Fruit fly (Drosophila melanogaster) whole organism, embryonic: ENCODE data around the gene IKKbeta.

Experiments
- Abd-B ChIP-seq: fragments of 200-800 bp; sonication (Bioruptor generic); optimal IDR thresholded peaks from 2 replicates; lab custom pipeline; 2018; ENCODE audit warnings: missing biosample characterization, mild to moderate bottlenecking, missing genetic modification characterization, moderate library complexity
- Aef1 ChIP-seq: fragments of 200-800 bp; sonication (Bioruptor generic); IDR thresholded peaks from 3 replicates; pipeline ENCODE4 v1.3.6; 2022; ENCODE audit warnings: missing biosample characterization, missing genetic modification characterization
- Atf3 ChIP-seq: fragments of 200-800 bp; sonication (Bioruptor generic); optimal IDR thresholded peaks from 3 replicates; lab custom pipeline; 2016; ENCODE audit warnings: missing biosample characterization, missing genetic modification characterization
- Blimp-1 ChIP-seq: fragments of 200-800 bp; sonication (Bioruptor generic); optimal IDR thresholded peaks from 3 replicates; lab custom pipeline; 2018; ENCODE audit warnings: missing biosample characterization, missing genetic modification characterization, mild to moderate bottlenecking, moderate library complexity, missing genetic modification reagents
- CG10462 ChIP-seq: fragments of 200-800 bp; sonication (Bioruptor generic); optimal IDR thresholded peaks from 2 replicates; lab custom pipeline; 2016; ENCODE audit warnings: missing biosample characterization, missing genetic modification characterization
- CG11695 ChIP-seq: fragments of 200-800 bp; sonication (Bioruptor generic); IDR thresholded peaks from 3 replicates; pipeline ENCODE4 v1.3.6; 2022; ENCODE audit warnings: missing biosample characterization, missing genetic modification characterization
- CG12104 ChIP-seq: fragments of 200-800 bp; sonication (Bioruptor generic); optimal IDR thresholded peaks from 3 replicates; lab custom pipeline; 2016; ENCODE audit warnings: missing biosample characterization, missing genetic modification characterization
- CG15514 ChIP-seq: fragments of 200-800 bp; sonication (Bioruptor generic); optimal IDR thresholded peaks from 3 replicates; lab custom pipeline; 2017; ENCODE audit warnings: missing biosample characterization, missing genetic modification characterization, mild to moderate bottlenecking, moderate library complexity, missing genetic modification reagents
- CG17186 ChIP-seq: fragments of 200-800 bp; sonication (Bioruptor generic); optimal IDR thresholded peaks from 3 replicates; lab custom pipeline; 2017; ENCODE audit warnings: missing biosample characterization, missing genetic modification reagents, missing genetic modification characterization
- CG17361 ChIP-seq: fragments of 200-800 bp; sonication (Bioruptor generic); IDR thresholded peaks from 3 replicates; pipeline ENCODE4 v1.3.6; 2022; ENCODE audit warnings: missing biosample characterization, missing genetic modification characterization
- CG17385 ChIP-seq: fragments of 200-800 bp; sonication (Bioruptor generic); optimal IDR thresholded peaks from 3 replicates; lab custom pipeline; 2018; ENCODE audit warnings: missing biosample characterization, mild to moderate bottlenecking, missing genetic modification characterization
- CG2889 ChIP-seq: fragments of 200-800 bp; sonication (Bioruptor generic); IDR thresholded peaks from 3 replicates; pipeline ENCODE4 v1.3.6; 2022; ENCODE audit warnings: missing biosample characterization, missing genetic modification characterization
- CG3065 ChIP-seq: fragments of 200-800 bp; sonication (Bioruptor generic); optimal IDR thresholded peaks from 2 replicates; lab custom pipeline; 2016; ENCODE audit warnings: missing biosample characterization, missing genetic modification characterization
- CG33557 ChIP-seq: fragments of 200-800 bp; sonication (Bioruptor generic); optimal IDR thresholded peaks from 2 replicates; lab custom pipeline; 2019; ENCODE audit warnings: missing biosample characterization, mild to moderate bottlenecking, missing genetic modification characterization, moderate library complexity
- CG3407 ChIP-seq: fragments of 200-800 bp; sonication (Bioruptor generic); optimal IDR thresholded peaks from 2 replicates; lab custom pipeline; 2018; ENCODE audit warnings: missing biosample characterization, mild to moderate bottlenecking, missing genetic modification characterization
- CG34224 ChIP-seq: fragments of 200-800 bp; sonication (Bioruptor generic); IDR thresholded peaks from 3 replicates; pipeline ENCODE4 v1.3.6; 2022; ENCODE audit warnings: missing biosample characterization, missing genetic modification characterization; ENCODE audit not compliant: partially characterized antibody
- CG34422 ChIP-seq: fragments of 200-800 bp; sonication (Bioruptor generic); IDR thresholded peaks from 3 replicates; pipeline ENCODE4 v1.3.6; 2022; ENCODE audit warnings: missing biosample characterization, missing genetic modification characterization
- CG6272 ChIP-seq: fragments of 200-800 bp; sonication (Bioruptor generic); IDR thresholded peaks from 2 replicates; pipeline ENCODE4 v1.3.6; 2022; ENCODE audit warnings: missing biosample characterization, missing genetic modification characterization
- CG6689 ChIP-seq: fragments of 200-800 bp; sonication (Bioruptor generic); IDR thresholded peaks from 2 replicates; pipeline ENCODE4 v1.3.6; 2022; ENCODE audit warnings: missing biosample characterization, missing genetic modification characterization
- CG6791 ChIP-seq: fragments of 200-800 bp; sonication (Bioruptor generic); IDR thresholded peaks from 3 replicates; pipeline ENCODE4 v1.3.6; 2022; ENCODE audit warnings: missing biosample characterization, missing genetic modification characterization; ENCODE audit not compliant: partially characterized antibody
- CG7839 ChIP-seq: fragments of 200-800 bp; sonication (Bioruptor generic); optimal IDR thresholded peaks from 3 replicates; lab custom pipeline; 2018; ENCODE audit warnings: missing biosample characterization, mild to moderate bottlenecking, missing genetic modification characterization, moderate library complexity
- CG8281 ChIP-seq: fragments of 200-800 bp; sonication (Bioruptor generic); optimal IDR thresholded peaks from 2 replicates; lab custom pipeline; 2018; ENCODE audit warnings: missing biosample characterization, mild to moderate bottlenecking, missing genetic modification characterization, moderate library complexity
- CG8478 ChIP-seq: fragments of >200 bp; optimal IDR thresholded peaks from 2 replicates; lab custom pipeline; 2018
- CG8944 ChIP-seq: fragments of 200-800 bp; sonication (Bioruptor generic); optimal IDR thresholded peaks from 3 replicates; lab custom pipeline; 2016; ENCODE audit warnings: missing biosample characterization, missing genetic modification characterization
- CG9437 ChIP-seq: fragments of 200-800 bp; sonication (Bioruptor generic); optimal IDR thresholded peaks from 2 replicates; lab custom pipeline; 2018; ENCODE audit warnings: missing biosample characterization, mild to moderate bottlenecking, missing genetic modification characterization
- D ChIP-seq, 2 experiments: fragments of 200-800 bp in 1 of 2; fragments of >200 bp in 1 of 2; sonication (Bioruptor generic) in 1 of 2; optimal IDR thresholded peaks; 2 replicates in 1 of 2; 3 replicates in 1 of 2; lab custom pipeline; 2017; ENCODE audit warnings: mild to moderate bottlenecking in 1 of 2, missing biosample characterization in 1 of 2, missing genetic modification characterization in 1 of 2, missing genetic modification reagents in 1 of 2
- Dip2 ChIP-seq: fragments of 200-800 bp; sonication (Bioruptor generic); IDR thresholded peaks from 2 replicates; pipeline ENCODE4 v1.3.6; 2022; ENCODE audit warnings: missing biosample characterization, missing genetic modification characterization
- Dref ChIP-seq: fragments of 200-800 bp; sonication (Bioruptor generic); IDR thresholded peaks from 2 replicates; pipeline ENCODE4 v1.3.6; 2022; ENCODE audit warnings: missing biosample characterization, missing genetic modification characterization
- HLH4C ChIP-seq: fragments of 200-800 bp; sonication (Bioruptor generic); IDR thresholded peaks from 3 replicates; pipeline ENCODE4 v1.3.6; 2022; ENCODE audit warnings: missing biosample characterization, missing genetic modification characterization; ENCODE audit not compliant: partially characterized antibody
- HLHmδ ChIP-seq: fragments of 200-800 bp; sonication (Bioruptor generic); optimal IDR thresholded peaks from 2 replicates; lab custom pipeline; 2018; ENCODE audit warnings: missing biosample characterization, mild to moderate bottlenecking, missing genetic modification characterization, moderate library complexity
- Hmx ChIP-seq: fragments of 200-800 bp; sonication (Bioruptor generic); optimal IDR thresholded peaks from 2 replicates; lab custom pipeline; 2016; ENCODE audit warnings: missing biosample characterization, missing genetic modification characterization
- Kr ChIP-seq: fragments of 200-800 bp; sonication (Bioruptor generic); optimal IDR thresholded peaks from 2 replicates; lab custom pipeline; 2017; ENCODE audit warnings: missing biosample characterization, mild to moderate bottlenecking, missing genetic modification characterization
- Med ChIP-seq: fragments of 200-800 bp; sonication (Bioruptor generic); peaks from one replicate; lab custom pipeline; 2016; ENCODE audit warnings: missing biosample characterization, missing genetic modification characterization, mild to moderate bottlenecking, inconsistent platforms, moderate library complexity
- Pdp1 ChIP-seq, 2 experiments: fragments of 200-800 bp; sonication (Bioruptor generic); optimal IDR thresholded peaks; 3 replicates each; lab custom pipeline; 2016; ENCODE audit warnings: missing biosample characterization in 2 of 2, missing genetic modification characterization in 2 of 2, mild to moderate bottlenecking in 1 of 2, moderate library complexity in 1 of 2
- Rx ChIP-seq: fragments of 200-800 bp; sonication (Bioruptor generic); IDR thresholded peaks from 2 replicates; pipeline ENCODE4 v1.3.6; 2022; ENCODE audit warnings: missing biosample characterization, missing genetic modification characterization
- ash1 ChIP-seq: fragments of 200-800 bp; sonication (Bioruptor generic); optimal IDR thresholded peaks from 2 replicates; lab custom pipeline; 2018; ENCODE audit warnings: missing biosample characterization, mild to moderate bottlenecking, missing genetic modification characterization
- bigmax ChIP-seq: fragments of 200-800 bp; sonication (Bioruptor generic); optimal IDR thresholded peaks from 2 replicates; lab custom pipeline; 2018; ENCODE audit warnings: missing biosample characterization, mild to moderate bottlenecking, missing genetic modification characterization
- crol ChIP-seq: fragments of 200-800 bp; sonication (Bioruptor generic); IDR thresholded peaks from 2 replicates; pipeline ENCODE4 v1.3.6; 2022; ENCODE audit warnings: missing biosample characterization, missing genetic modification characterization
- fd64A ChIP-seq: fragments of 200-800 bp; sonication (Bioruptor generic); optimal IDR thresholded peaks from 3 replicates; lab custom pipeline; 2018; ENCODE audit warnings: missing biosample characterization, mild to moderate bottlenecking, missing genetic modification characterization
- gcm2 ChIP-seq: fragments of 200-800 bp; sonication (Bioruptor generic); optimal IDR thresholded peaks from 2 replicates; lab custom pipeline; 2016; ENCODE audit warnings: missing biosample characterization, missing genetic modification characterization
- gro ChIP-seq: fragments of 200-800 bp; sonication (Bioruptor generic); optimal IDR thresholded peaks from 2 replicates; lab custom pipeline; 2016; ENCODE audit warnings: missing biosample characterization, missing genetic modification characterization
- pnt ChIP-seq: fragments of 200-800 bp; sonication (Bioruptor generic); optimal IDR thresholded peaks from 3 replicates; lab custom pipeline; 2016; ENCODE audit warnings: missing biosample characterization, missing genetic modification characterization
- repo ChIP-seq: fragments of 200-800 bp; sonication (Bioruptor generic); optimal IDR thresholded peaks from 2 replicates; lab custom pipeline; 2016; ENCODE audit warnings: missing biosample characterization, missing genetic modification characterization
- sens ChIP-seq: fragments of 200-800 bp; sonication (Bioruptor generic); peaks from one replicate; lab custom pipeline; 2016; ENCODE audit warnings: missing biosample characterization, missing genetic modification characterization
- slbo ChIP-seq: fragments of 200-800 bp; sonication (Bioruptor generic); IDR thresholded peaks from 2 replicates; pipeline ENCODE4 v1.3.6; 2022; ENCODE audit warnings: missing biosample characterization, missing genetic modification characterization
- sug ChIP-seq: fragments of 200-800 bp; optimal IDR thresholded peaks from 2 replicates; lab custom pipeline; 2019; ENCODE audit warnings: missing biosample characterization, mild to moderate bottlenecking, missing genetic modification characterization, moderate library complexity
- toy ChIP-seq: fragments of 200-800 bp; sonication (Bioruptor generic); IDR thresholded peaks from 2 replicates; pipeline ENCODE4 v1.3.6; 2022; ENCODE audit warnings: missing biosample characterization, missing genetic modification characterization
- z ChIP-seq: fragments of 200-800 bp; sonication (Bioruptor generic); IDR thresholded peaks from 3 replicates; pipeline ENCODE4 v1.3.6; 2022; ENCODE audit warnings: missing biosample characterization, missing genetic modification characterization
- zen2 ChIP-seq: fragments of 200-800 bp; sonication (Bioruptor generic); IDR thresholded peaks from 3 replicates; pipeline ENCODE4 v1.3.6; 2022; ENCODE audit warnings: missing biosample characterization, missing genetic modification characterization; ENCODE audit not compliant: partially characterized antibody

The IKKbeta gene

dm6 chr3R:16094011-16094729 is 44.9 kb upstream of the IKKbeta start (continued):
- TF ChIP-seq D (optimal IDR thresholded peaks at IDR 0.05; lab: Kevin White, UChicago) (no peak), D (GFP tag; optimal IDR thresholded peaks at IDR 0.05; lab: Kevin White, UChicago) (peak; percentile 92), Hmx (GFP tag; lab: Kevin White, UChicago) (no peak), bigmax (GFP tag; lab: Kevin White, UChicago) (no peak), gcm2 (no peak), pnt (GFP tag; lab: Kevin White, UChicago) (peak; percentile 55), HLH4C (no peak; the same call in 1 of the 3 replicates), Med (GFP tag; lab: Kevin White, UChicago) (peak; percentile 68), Pdp1 (GFP tag; optimal IDR thresholded peaks at IDR 0.05; lab: Kevin White, UChicago) (peak in 1 of 2 experiments; percentile 10), Kr (GFP tag; lab: Kevin White, UChicago) (no peak), CG17361 (peak; percentile 96), repo (GFP tag; lab: Kevin White, UChicago) (peak; percentile 3), CG6272 (GFP tag; lab: Robert Waterston, UW) (no peak), HLHmδ (peak; percentile 30), CG9437 (GFP tag; lab: Kevin White, UChicago) (peak; percentile 85), Atf3 (no peak), Rx (GFP tag; lab: Robert Waterston, UW) (0 out of 2 replicates have a peak, but pooled peaks have one; percentile 20), toy (GFP tag; lab: Robert Waterston, UW) (no peak), CG15514 (GFP tag; lab: Kevin White, UChicago) (no peak), CG17186 (GFP tag; lab: Kevin White, UChicago) (peak; percentile 11), slbo (GFP tag; lab: Robert Waterston, UW) (0 out of 2 replicates have a peak, but pooled peaks have one; percentile 14), CG17385 (GFP tag; lab: Kevin White, UChicago) (peak; percentile 74), CG8281 (tag; lab: Kevin White, UChicago) (peak; percentile 57), zen2 (GFP tag; lab: Robert Waterston, UW) (no peak), CG33557 (GFP tag; lab: Kevin White, UChicago) (peak; percentile 74), Dip2 (no peak), CG2889 (no peak), CG3407 (GFP tag; lab: Kevin White, UChicago) (peak; percentile 80), CG34422 (GFP tag; lab: Robert Waterston, UW) (no peak; the same call in 2 of the 3 replicates), sug (no peak), CG10462 (GFP tag; lab: Kevin White, UChicago) (peak; percentile 56), Dref (no peak), fd64A (GFP tag; lab: Kevin White, UChicago) (no peak), CG12104 (GFP tag; lab: Kevin White, UChicago) (peak; percentile 82), CG7839 (tag; lab: Kevin White, UChicago) (peak; percentile 85), CG8478 (lab: Kevin White, UChicago) (no peak), CG11695 (peak; percentile 45; the same call in 1 of the 3 replicates), CG8944 (peak; percentile 27), z (GFP tag; lab: Robert Waterston, UW) (no peak), crol (GFP tag; lab: Robert Waterston, UW) (no peak), CG6791 (no peak), Blimp-1 (GFP tag; lab: Kevin White, UChicago) (peak; percentile 85), Aef1 (GFP tag; lab: Robert Waterston, UW) (no peak), sens (GFP tag; lab: Kevin White, UChicago) (peak; percentile 95), gro (no peak), CG6689 (GFP tag; lab: Robert Waterston, UW) (peak; percentile 83), CG34224 (no peak), CG3065 (GFP tag; lab: Kevin White, UChicago) (peak; percentile 44), ash1 (GFP tag; lab: Kevin White, UChicago) (no peak), Abd-B (GFP tag; lab: Kevin White, UChicago) (peak; percentile 78)
